Worm (Caenorhabditis elegans): ENCODE results near the gene nhr-201.

nhr-201 gene

DNA sequence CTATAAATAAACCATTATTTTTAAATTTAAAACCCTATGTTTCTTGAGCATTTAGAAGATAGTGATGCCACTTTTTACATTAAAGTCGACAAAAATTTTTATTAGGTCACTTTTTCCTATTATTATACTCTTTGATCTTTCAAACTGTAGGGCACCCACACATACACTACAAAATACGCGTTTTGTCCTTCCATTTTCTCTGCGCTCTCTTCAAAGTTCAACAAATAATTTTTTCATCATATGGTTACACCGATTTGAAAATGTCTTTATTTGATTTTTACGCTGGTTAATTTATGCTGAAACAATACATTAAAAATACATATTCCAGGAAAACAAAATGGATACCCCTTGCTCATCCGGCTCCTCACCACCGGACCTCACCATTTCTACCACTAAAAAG, 2.4 kb upstream of the nhr-201 start, which contains the start of gene nhr-202 (continued):
- TF ChIP-seq hlh-11 (tag; optimal IDR thresholded peaks at IDR 0.05) (peak; percentile 47), nhr-102 (tag; optimal IDR thresholded peaks at IDR 0.05) (peak; percentile 43), dve-1 (tag; optimal IDR thresholded peaks at IDR 0.05; ENCODE audit: insufficient read depth) (peak; percentile 58), madf-5 (GFP tag; IDR thresholded peaks at IDR 0.05) (no peak)

ce11 chrV:465355-465754, 727 bp downstream of the nhr-201 start:
- TF ChIP-seq daf-8 (GFP tag; IDR thresholded peaks at IDR 0.05) = no peak
- TF ChIP-seq zip-2 (tag; optimal IDR thresholded peaks at IDR 0.05) = no peak
- TF ChIP-seq nhr-28 (tag; optimal IDR thresholded peaks at IDR 0.05) = peak; percentile 46
- no peak for TF ChIP-seq skn-1 (tag; optimal IDR thresholded peaks at IDR 0.05)
- no peak for TF ChIP-seq rbr-2 (tag; optimal IDR thresholded peaks at IDR 0.05)
- peak; percentile 23 for TF ChIP-seq duxl-1 (tag; optimal IDR thresholded peaks at IDR 0.05; ENCODE audit: poor library complexity)
- peak in 1 of 2 experiments; percentile 2 for TF ChIP-seq mdl-1 (tag; optimal IDR thresholded peaks at IDR 0.05)
- TF ChIP-seq unc-62 (GFP tag; optimal IDR thresholded peaks at IDR 0.05 in 1 of 2) = peak in 1 of 2 experiments; percentile 73
- TF ChIP-seq unc-62 (tag; optimal IDR thresholded peaks at IDR 0.05) = no peak
- TF ChIP-seq mdt-29 (GFP tag; IDR thresholded peaks at IDR 0.05) = no peak
- TF ChIP-seq saeg-2 (GFP tag; IDR thresholded peaks at IDR 0.05) = no peak
- TF ChIP-seq ZK546.5 (tag; optimal IDR thresholded peaks at IDR 0.05) = no peak
- no peak for TF ChIP-seq lin-13 (GFP tag; optimal IDR thresholded peaks at IDR 0.05)
- TF ChIP-seq mxl-3 (GFP tag; optimal IDR thresholded peaks at IDR 0.05) = peak; percentile 3
- TF ChIP-seq Y5F2A.4 (GFP tag; optimal IDR thresholded peaks at IDR 0.05) = no peak
- TF ChIP-seq hlh-30 (tag; optimal IDR thresholded peaks at IDR 0.05; ENCODE audit: insufficient read depth) = peak; percentile 20
- TF ChIP-seq spr-3 (GFP tag; optimal IDR thresholded peaks at IDR 0.05) = no peak

DNA sequence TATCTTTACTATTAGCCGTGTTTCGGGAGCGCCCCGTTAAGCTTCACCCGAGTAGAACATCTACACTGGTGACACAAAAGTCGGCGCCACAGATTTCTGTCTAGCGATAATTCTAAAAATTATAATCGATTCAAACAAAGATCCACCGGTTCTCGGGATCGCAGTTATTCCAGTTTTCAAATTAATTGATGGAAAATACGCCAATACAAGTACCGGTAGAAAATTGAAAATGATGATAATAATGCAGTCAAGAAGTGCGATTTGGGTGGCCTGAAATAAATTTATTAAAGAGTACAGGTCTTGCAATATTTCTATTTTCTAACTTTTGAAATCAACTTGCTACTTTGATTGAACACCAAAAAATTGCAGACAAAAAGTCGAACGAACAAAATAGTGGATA, 2.9 kb downstream of the nhr-201 start:
- no peak for TF ChIP-seq ZK337.2 (GFP tag; IDR thresholded peaks at IDR 0.05)
- no peak for TF ChIP-seq vab-7 (GFP tag; IDR thresholded peaks at IDR 0.05)
- no peak for TF ChIP-seq Y75B8A.6 (GFP tag; IDR thresholded peaks at IDR 0.05)
- TF ChIP-seq ama-1 (optimal IDR thresholded peaks at IDR 0.05) = no peak
- TF ChIP-seq pqm-1 (tag; optimal IDR thresholded peaks at IDR 0.05) = no peak
- TF ChIP-seq lin-1 (GFP tag; IDR thresholded peaks at IDR 0.05) = no peak
- peak in 1 of 2 experiments; percentile 73 for TF ChIP-seq unc-62 (GFP tag; optimal IDR thresholded peaks at IDR 0.05 in 1 of 2)
- no peak for TF ChIP-seq unc-62 (tag; optimal IDR thresholded peaks at IDR 0.05)
- peak; percentile 4 for TF ChIP-seq dve-1 (tag; optimal IDR thresholded peaks at IDR 0.05; ENCODE audit: insufficient read depth)
- TF ChIP-seq Y48G9A.11 (GFP tag; IDR thresholded peaks at IDR 0.05) = no peak
- TF ChIP-seq ZK546.5 (tag; optimal IDR thresholded peaks at IDR 0.05) = no peak
- TF ChIP-seq jun-1 (tag; optimal IDR thresholded peaks at IDR 0.05) = no peak
- no peak for TF ChIP-seq dmd-8 (GFP tag; IDR thresholded peaks at IDR 0.05)

- TF ChIP-seq dpl-1 (GFP tag; optimal IDR thresholded peaks at IDR 0.05) = no peak
- TF ChIP-seq hlh-11 (tag; optimal IDR thresholded peaks at IDR 0.05) = no peak
- TF ChIP-seq lin-29 (GFP tag; IDR thresholded peaks at IDR 0.05) = no peak
- TF ChIP-seq F26F4.8 (GFP tag; conservative IDR thresholded peaks at IDR 0.05) = no peak
- TF ChIP-seq mep-1 (tag; optimal IDR thresholded peaks at IDR 0.05) = no peak
Observed at ce11 chrV:468460-468859, 3.8 kb downstream of the nhr-201 start, which contains the start of gene srbc-57. Gene srbc-57 (minus strand): TSS chrV:468560.

DNA sequence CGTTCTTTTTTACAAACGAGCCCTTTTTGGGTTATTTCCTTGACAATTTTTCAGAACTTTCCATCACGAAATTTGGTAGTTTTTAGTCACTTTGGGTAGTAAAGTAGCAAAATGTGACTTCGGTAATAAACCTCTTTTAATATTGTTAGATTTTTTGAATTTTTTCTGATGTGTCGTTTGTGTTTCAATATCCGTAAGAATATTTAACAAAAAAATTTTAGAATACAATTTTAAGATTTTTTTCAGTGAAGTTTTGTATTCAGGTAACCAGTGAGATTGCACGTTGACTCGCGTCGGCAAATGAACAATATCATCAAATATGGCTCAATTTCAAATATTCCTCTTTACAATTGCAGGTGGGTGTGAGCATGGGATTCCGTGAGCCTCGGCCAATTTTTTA, 8.0 kb downstream of the nhr-201 start, which contains the start of gene srt-31:
TSS of gene srt-31 (plus strand) at position 301 of the 400 bp plus-strand sequence.
- TF ChIP-seq dve-1 (tag; optimal IDR thresholded peaks at IDR 0.05; ENCODE audit: insufficient read depth) (no peak), mdl-1 (tag; optimal IDR thresholded peaks at IDR 0.05) (no peak), mdt-29 (GFP tag; IDR thresholded peaks at IDR 0.05) (no peak), hif-1 (tag; optimal IDR thresholded peaks at IDR 0.05) (no peak), zfp-2 (tag; optimal IDR thresholded peaks at IDR 0.05) (no peak), ztf-11 (tag; optimal IDR thresholded peaks at IDR 0.05) (no peak), gei-8 (GFP tag; optimal IDR thresholded peaks at IDR 0.05) (no peak), unc-39 (tag; optimal IDR thresholded peaks at IDR 0.05) (no peak), lin-29 (GFP tag; IDR thresholded peaks at IDR 0.05) (no peak), nhr-76 (tag; optimal IDR thresholded peaks at IDR 0.05) (no peak), Y105C5A.15 (GFP tag; IDR thresholded peaks at IDR 0.05) (no peak)
